Worm (Caenorhabditis elegans): ENCODE data around the gene ttr-39.

DNA sequence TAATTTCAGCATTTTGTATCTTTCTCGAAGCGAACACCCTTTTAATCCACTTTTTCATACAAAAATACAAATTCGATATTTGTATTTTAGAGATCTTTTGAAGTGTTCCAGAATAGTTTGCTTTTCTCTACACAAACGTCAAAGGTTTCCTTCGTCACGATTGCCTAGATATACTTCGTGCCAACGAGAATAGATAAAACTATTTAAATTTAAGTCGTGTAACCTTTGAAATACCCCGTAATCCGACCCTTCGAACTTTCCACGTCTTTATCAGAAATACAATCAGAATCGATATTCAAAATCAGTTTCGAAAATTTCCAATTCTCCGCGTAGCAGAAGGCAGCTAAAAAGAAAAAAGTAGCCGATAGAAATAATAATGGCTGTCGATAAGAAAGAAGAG lies 681 bp upstream of the ttr-39 start, which contains the start of gene ttbk-5:
- TF ChIP-seq flt-1 (GFP tag; IDR thresholded peaks at IDR 0.05) (no peak), med-1 (GFP tag; optimal IDR thresholded peaks at IDR 0.05; ENCODE audit: insufficient read depth) (no peak), tab-1 (GFP tag; IDR thresholded peaks at IDR 0.05) (no peak)
